Worm (Caenorhabditis elegans): Measurements from ENCODE around the gene tald-1.

ce11 chrIV:4393488-4393887 lies 7.0 kb downstream of the tald-1 start:
- TF ChIP-seq Y105C5A.15 (GFP tag; IDR thresholded peaks at IDR 0.05) (no peak), fkh-10 (GFP tag; optimal IDR thresholded peaks at IDR 0.05) (no peak), aha-1 (tag) (no peak), unc-62 (GFP tag; optimal IDR thresholded peaks at IDR 0.05 in 1 of 2) (no peak), unc-62 (tag; optimal IDR thresholded peaks at IDR 0.05) (no peak), T26A8.4 (GFP tag; IDR thresholded peaks at IDR 0.05) (no peak)
